Worm (Caenorhabditis elegans) whole organism, L2 larva: ENCODE data around the gene F39C12.1.

Experiments
- C34F6.9 ChIP-seq: fragments of 150-350 bp; optimal IDR thresholded peaks from 2 replicates; lab custom pipeline; 2014; ENCODE audit warnings: missing biosample characterization, missing genetic modification characterization
- F13H6.1 ChIP-seq: sonication (generic microtip); optimal IDR thresholded peaks from 2 replicates; lab custom pipeline; 2016; ENCODE audit warnings: missing genetic modification characterization, missing compliant biosample characterization
- ZK546.5 ChIP-seq: sonication (generic microtip); optimal IDR thresholded peaks from 2 replicates; lab custom pipeline; 2017; ENCODE audit warnings: missing biosample characterization, missing genetic modification characterization
- alr-1 ChIP-seq: fragments of 150-350 bp; optimal IDR thresholded peaks from 2 replicates; lab custom pipeline; 2014; ENCODE audit warnings: missing biosample characterization, missing genetic modification characterization
- ama-1 ChIP-seq: fragments of 150-350 bp; optimal IDR thresholded peaks from 2 replicates; lab custom pipeline; 2018; ENCODE audit warnings: inconsistent platforms
- blmp-1 ChIP-seq: sonication (generic microtip); optimal IDR thresholded peaks from 2 replicates; lab custom pipeline; 2017; ENCODE audit warnings: missing genetic modification characterization, mild to moderate bottlenecking, missing compliant biosample characterization, antibody characterized with exemption, moderate library complexity; ENCODE audit not compliant: insufficient read depth
- ceh-82 ChIP-seq: fragments of 150-350 bp; optimal IDR thresholded peaks from 2 replicates; lab custom pipeline; 2014; ENCODE audit warnings: missing biosample characterization, missing genetic modification characterization
- crh-2 ChIP-seq: sonication (generic microtip); optimal IDR thresholded peaks from 2 replicates; lab custom pipeline; 2017; ENCODE audit warnings: missing biosample characterization, missing genetic modification characterization
- dmd-4 ChIP-seq: sonication (generic microtip); optimal IDR thresholded peaks from 2 replicates; lab custom pipeline; 2017; ENCODE audit warnings: missing biosample characterization, missing genetic modification characterization
- egl-27 ChIP-seq: sonication (generic microtip); optimal IDR thresholded peaks from 3 replicates; lab custom pipeline; 2017; ENCODE audit warnings: missing biosample characterization, missing genetic modification reagents, missing genetic modification characterization
- elt-1 ChIP-seq: fragments of 150-350 bp; optimal IDR thresholded peaks from 2 replicates; lab custom pipeline; 2014; ENCODE audit warnings: missing biosample characterization, missing genetic modification characterization
- elt-3 ChIP-seq: sonication (generic microtip); optimal IDR thresholded peaks from 2 replicates; lab custom pipeline; 2017; ENCODE audit warnings: missing biosample characterization, missing genetic modification characterization
- fos-1 ChIP-seq: fragments of 150-350 bp; optimal IDR thresholded peaks from 2 replicates; lab custom pipeline; 2014; ENCODE audit warnings: missing biosample characterization, missing genetic modification characterization
- gmeb-1 ChIP-seq: fragments of 150-350 bp; optimal IDR thresholded peaks from 2 replicates; lab custom pipeline; 2014; ENCODE audit warnings: missing biosample characterization, missing genetic modification characterization
- lin-11 ChIP-seq: fragments of 150-350 bp; sonication (generic microtip); optimal IDR thresholded peaks from 2 replicates; lab custom pipeline; 2014; ENCODE audit warnings: missing biosample characterization, missing genetic modification characterization, inconsistent platforms, mixed read lengths
- lin-13 ChIP-seq: fragments of 150-350 bp; optimal IDR thresholded peaks from 2 replicates; lab custom pipeline; 2014; ENCODE audit warnings: missing biosample characterization, missing genetic modification reagents, missing genetic modification characterization
- lin-39 ChIP-seq: fragments of 150-350 bp; optimal IDR thresholded peaks from 2 replicates; lab custom pipeline; 2014; ENCODE audit warnings: missing biosample characterization, missing genetic modification reagents, missing genetic modification characterization
- mab-5 ChIP-seq: fragments of 150-350 bp; optimal IDR thresholded peaks from 2 replicates; lab custom pipeline; 2014; ENCODE audit warnings: missing biosample characterization, missing genetic modification characterization
- nhr-10 ChIP-seq: sonication (generic microtip); optimal IDR thresholded peaks from 2 replicates; lab custom pipeline; 2017; ENCODE audit warnings: missing biosample characterization, missing genetic modification characterization
- nhr-21 ChIP-seq: fragments of 150-350 bp; optimal IDR thresholded peaks from 2 replicates; lab custom pipeline; 2014; ENCODE audit warnings: missing biosample characterization, missing genetic modification characterization
- nhr-23 ChIP-seq: fragments of 150-350 bp; optimal IDR thresholded peaks from 2 replicates; lab custom pipeline; 2014; ENCODE audit warnings: missing biosample characterization, missing genetic modification reagents, missing genetic modification characterization
- nhr-237 ChIP-seq: fragments of 150-350 bp; optimal IDR thresholded peaks from 2 replicates; lab custom pipeline; 2014; ENCODE audit warnings: missing biosample characterization, missing genetic modification characterization
- nhr-25 ChIP-seq: fragments of 150-350 bp; sonication (generic microtip); optimal IDR thresholded peaks from 3 replicates; lab custom pipeline; 2014; ENCODE audit warnings: missing biosample characterization, missing genetic modification characterization
- nhr-6 ChIP-seq: fragments of 150-350 bp; optimal IDR thresholded peaks from 2 replicates; lab custom pipeline; 2014; ENCODE audit warnings: missing biosample characterization, missing genetic modification characterization
- nhr-77 ChIP-seq: fragments of 150-350 bp; optimal IDR thresholded peaks from 2 replicates; lab custom pipeline; 2014; ENCODE audit warnings: missing biosample characterization, missing genetic modification characterization
- sem-4 ChIP-seq: fragments of 150-350 bp; optimal IDR thresholded peaks from 2 replicates; lab custom pipeline; 2014; ENCODE audit warnings: missing biosample characterization, missing genetic modification reagents, missing genetic modification characterization
- skn-1 ChIP-seq: sonication (generic microtip); optimal IDR thresholded peaks from 2 replicates; lab custom pipeline; 2017; ENCODE audit warnings: missing biosample characterization, missing genetic modification characterization
- sma-3 ChIP-seq: sonication (generic microtip); optimal IDR thresholded peaks from 2 replicates; lab custom pipeline; 2016; ENCODE audit warnings: missing genetic modification reagents, missing genetic modification characterization, missing compliant biosample characterization
- sma-9 ChIP-seq, 2 experiments: fragments of 150-350 bp in 1 of 2; sonication (generic microtip) in 1 of 2; optimal IDR thresholded peaks; 2 replicates each; lab custom pipeline; 2014 to 2016; ENCODE audit warnings: missing genetic modification characterization in 2 of 2, mild to moderate bottlenecking in 1 of 2, missing biosample characterization in 1 of 2, missing compliant biosample characterization in 1 of 2, missing genetic modification reagents in 1 of 2, moderate library complexity in 1 of 2
- unc-62 ChIP-seq: fragments of 150-350 bp; optimal IDR thresholded peaks from 2 replicates; lab custom pipeline; 2014; ENCODE audit warnings: missing biosample characterization, missing genetic modification reagents, missing genetic modification characterization
- ztf-1 ChIP-seq: fragments of 200-800 bp; sonication (Bioruptor generic); conservative IDR thresholded peaks from 2 replicates; pipeline ENCODE4 v1.3.6; 2022; ENCODE audit warnings: missing genetic modification characterization, missing compliant biosample characterization
- ztf-11 ChIP-seq: sonication (generic microtip); optimal IDR thresholded peaks from 2 replicates; lab custom pipeline; 2017; ENCODE audit warnings: missing biosample characterization, missing genetic modification characterization
- ztf-4 ChIP-seq: fragments of 150-350 bp; optimal IDR thresholded peaks from 2 replicates; lab custom pipeline; 2014; ENCODE audit warnings: missing biosample characterization, missing genetic modification characterization

F39C12.1 gene

ce11 chrX:4864214-4864613 is 11.2 kb upstream of the F39C12.1 start:
- TF ChIP-seq mab-5 = peak; percentile 14
- TF ChIP-seq egl-27 (tag; lab: Kevin White, UChicago) = no peak

- TF ChIP-seq C34F6.9 (tag; lab: Kevin White, UChicago) = no peak
- no peak for TF ChIP-seq lin-11 (tag; lab: Kevin White, UChicago)
- no peak for TF ChIP-seq alr-1
- TF ChIP-seq lin-13 (GFP tag; lab: Kevin White, UChicago) = no peak
- TF ChIP-seq mab-5 = no peak
- TF ChIP-seq fos-1 (tag; lab: Kevin White, UChicago) = peak; percentile 37
- no peak for TF ChIP-seq egl-27 (tag; lab: Kevin White, UChicago)
Observed at ce11 chrX:4862062-4862461, 9.1 kb upstream of the F39C12.1 start.

DNA sequence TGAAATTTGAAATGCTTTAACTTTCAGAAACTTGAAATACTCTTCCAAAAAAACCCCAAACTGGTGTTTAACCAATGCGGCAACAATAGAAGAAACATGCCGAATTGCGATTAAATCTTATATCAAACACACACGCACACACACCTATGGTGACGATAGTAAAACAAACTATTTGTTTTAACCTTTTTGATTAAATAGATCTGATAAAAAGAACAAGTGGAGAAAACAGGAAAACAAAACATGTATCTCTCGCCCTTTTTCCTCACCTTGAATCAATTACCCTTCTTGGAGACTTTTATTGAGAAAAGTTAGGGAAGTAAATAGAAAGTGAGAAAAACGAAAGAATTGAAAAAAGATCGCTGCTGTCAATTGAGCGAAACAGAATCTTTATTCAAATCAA is 8.4 kb upstream of the F39C12.1 start:
- TF ChIP-seq lin-11 (tag; lab: Kevin White, UChicago) = no peak
- TF ChIP-seq nhr-25 (tag; lab: Kevin White, UChicago) = peak; percentile 37
- peak; percentile 2 for TF ChIP-seq gmeb-1

DNA sequence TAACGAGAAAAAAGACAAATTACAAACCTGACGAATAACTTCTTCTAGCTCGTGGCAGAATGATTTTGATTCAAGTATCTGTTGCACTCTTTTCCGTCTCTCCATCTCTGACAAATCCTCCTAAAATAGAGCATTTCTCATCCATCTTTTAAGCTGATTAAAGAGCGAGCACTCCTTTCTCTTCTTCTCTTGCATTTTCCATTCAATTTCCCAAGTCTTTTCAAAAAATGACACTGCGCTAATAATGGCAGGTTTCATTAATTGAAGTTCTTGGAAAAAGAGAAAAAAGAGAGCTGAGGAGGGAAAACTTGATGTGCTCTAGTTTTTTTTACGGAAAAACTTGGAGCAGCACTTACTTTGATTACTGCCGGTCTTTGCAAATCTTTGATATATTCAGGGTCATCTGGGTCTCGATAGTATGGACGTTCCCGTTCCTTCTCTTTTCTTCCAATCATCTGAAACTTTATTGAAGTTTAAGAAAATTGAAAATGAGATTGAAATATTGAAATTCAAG is 6.6 kb upstream of the F39C12.1 start, which contains the start of gene add-1:
Gene add-1 (minus strand): TSS at position 464 of the 514 bp plus-strand sequence.
- TF ChIP-seq F13H6.1 (tag; lab: Kevin White, UChicago) (no peak), nhr-21 (tag; lab: Kevin White, UChicago) (no peak), ztf-11 (tag; lab: Kevin White, UChicago) (no peak), crh-2 (no peak), C34F6.9 (tag; lab: Kevin White, UChicago) (peak; percentile 35), sma-9 (GFP tag; optimal IDR thresholded peaks at IDR 0.05; lab: Kevin White, UChicago) (peak; percentile 40), sma-9 (tag; optimal IDR thresholded peaks at IDR 0.05; lab: Kevin White, UChicago) (no peak), mab-5 (no peak), ama-1 (lab: Kevin White, UChicago) (no peak), dmd-4 (tag; lab: Kevin White, UChicago) (no peak), elt-3 (tag; lab: Kevin White, UChicago) (no peak)

DNA sequence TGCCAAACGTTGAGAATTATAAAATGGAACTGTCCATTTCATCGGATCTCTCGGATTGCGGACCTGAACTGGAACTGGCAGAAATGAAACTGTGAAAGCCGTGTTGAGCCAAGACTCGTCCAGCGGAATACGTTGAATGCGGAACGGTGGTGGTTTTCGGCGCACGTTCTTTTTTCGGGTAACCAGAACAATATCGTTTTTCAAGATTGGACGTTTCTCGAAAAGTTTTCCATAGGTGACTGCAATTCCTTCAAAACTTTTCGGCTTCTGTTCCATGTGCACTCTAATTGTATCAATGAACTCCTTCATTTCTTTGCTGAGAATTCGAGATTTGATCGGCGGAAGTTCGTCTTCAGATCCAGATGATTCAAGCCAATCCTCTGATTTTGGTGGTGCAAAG is 8.2 kb downstream of the F39C12.1 start:
- no peak for TF ChIP-seq sem-4 (tag; lab: Kevin White, UChicago)

DNA sequence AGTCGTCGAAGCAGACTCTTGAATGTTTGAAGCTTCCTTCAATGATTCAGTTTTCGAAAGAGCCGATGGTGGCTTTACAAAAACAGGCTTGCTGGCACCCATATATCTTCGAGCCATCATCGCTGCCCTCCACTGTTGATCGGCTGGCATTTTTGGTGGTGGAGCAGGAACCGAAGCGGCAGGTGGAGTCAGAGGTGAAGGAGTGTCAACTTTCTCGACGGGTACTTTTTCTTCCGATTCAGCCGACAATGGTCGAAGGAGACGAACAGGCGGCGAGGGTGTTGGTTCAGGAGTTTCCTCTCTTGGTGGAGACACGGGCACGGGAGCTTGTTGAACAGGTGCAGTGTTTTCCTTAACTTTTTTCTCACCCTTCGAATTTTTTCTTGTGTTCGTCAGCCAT is 10.7 kb downstream of the F39C12.1 start:
- TF ChIP-seq ceh-82 (tag; lab: Kevin White, UChicago) (no peak), dmd-4 (tag; lab: Kevin White, UChicago) (no peak), nhr-23 (tag; lab: Kevin White, UChicago) (no peak), elt-1 (tag; lab: Kevin White, UChicago) (no peak), nhr-77 (tag; lab: Kevin White, UChicago) (no peak), lin-39 (tag; lab: Kevin White, UChicago) (no peak)
- TF ChIP-seq, all 48 proteins: peak for 0

DNA sequence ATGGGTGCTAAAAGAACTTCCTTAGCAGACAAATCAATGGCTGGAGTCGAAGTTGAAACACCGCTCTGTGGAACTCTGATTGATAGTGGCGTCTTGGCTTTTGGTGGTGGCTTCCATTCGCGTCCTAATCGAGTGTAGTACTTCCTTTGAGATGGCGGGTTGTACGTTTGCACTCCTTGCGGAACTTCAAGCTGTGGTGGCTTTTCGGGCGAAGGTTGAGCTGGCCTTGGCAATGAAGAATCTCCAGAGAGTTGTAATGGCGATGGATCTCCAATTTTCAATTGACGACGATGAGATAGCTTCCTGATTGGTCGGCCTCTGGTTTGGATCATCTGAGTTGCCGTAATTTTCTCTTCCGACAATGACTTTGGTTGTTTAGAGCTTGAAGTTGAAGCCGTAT is 12.3 kb downstream of the F39C12.1 start:
- TF ChIP-seq ama-1 (lab: Kevin White, UChicago) = no peak
- TF ChIP-seq nhr-77 (tag; lab: Kevin White, UChicago) = no peak
- TF ChIP-seq gmeb-1 = no peak
- TF ChIP-seq ceh-82 (tag; lab: Kevin White, UChicago) = no peak
- no peak for TF ChIP-seq unc-62
- TF ChIP-seq blmp-1 (tag; lab: Kevin White, UChicago) = no peak

ce11 chrX:4822262-4822661 is 30.7 kb downstream of the F39C12.1 start, which contains the start of gene R08E3.1:
Gene R08E3.1, plus strand, starts transcription at chrX:4822647.
- no peak for TF ChIP-seq nhr-6
- TF ChIP-seq sma-3 (GFP tag; lab: Kevin White, UChicago) = no peak
- no peak for TF ChIP-seq skn-1 (tag; lab: Kevin White, UChicago)
- no peak for TF ChIP-seq nhr-10 (tag; lab: Kevin White, UChicago)
- TF ChIP-seq ztf-1 (GFP tag; lab: Robert Waterston, UW) = no peak
- no peak for TF ChIP-seq lin-11 (tag; lab: Kevin White, UChicago)
- TF ChIP-seq blmp-1 (tag; lab: Kevin White, UChicago) = no peak
- no peak for TF ChIP-seq sem-4 (tag; lab: Kevin White, UChicago)
- no peak for TF ChIP-seq ZK546.5
- no peak for TF ChIP-seq F13H6.1 (tag; lab: Kevin White, UChicago)
- peak; percentile 9 for TF ChIP-seq crh-2
- no peak for TF ChIP-seq elt-1 (tag; lab: Kevin White, UChicago)
- no peak for TF ChIP-seq ztf-4 (tag; lab: Kevin White, UChicago)
- TF ChIP-seq dmd-4 (tag; lab: Kevin White, UChicago) = no peak
- TF ChIP-seq fos-1 (tag; lab: Kevin White, UChicago) = peak; percentile 92
- no peak for TF ChIP-seq lin-39 (tag; lab: Kevin White, UChicago)
- no peak for TF ChIP-seq nhr-237 (tag; lab: Kevin White, UChicago)
- TF ChIP-seq mab-5 = no peak
